Worm (Caenorhabditis elegans) whole organism, midembryonic: ENCODE measurements around the gene asb-1.

Experiments
- flt-1 ChIP-seq: fragments of 200-800 bp; sonication (Bioruptor generic); IDR thresholded peaks from 2 replicates; pipeline ENCODE4 v1.3.6; 2022; ENCODE audit warnings: missing genetic modification characterization, missing compliant biosample characterization
- klf-2 ChIP-seq: fragments of 200-800 bp; sonication (Bioruptor generic); conservative IDR thresholded peaks from 2 replicates; pipeline ENCODE4 v1.3.6; 2022; ENCODE audit warnings: missing genetic modification reagents, missing genetic modification characterization, missing compliant biosample characterization

DNA sequence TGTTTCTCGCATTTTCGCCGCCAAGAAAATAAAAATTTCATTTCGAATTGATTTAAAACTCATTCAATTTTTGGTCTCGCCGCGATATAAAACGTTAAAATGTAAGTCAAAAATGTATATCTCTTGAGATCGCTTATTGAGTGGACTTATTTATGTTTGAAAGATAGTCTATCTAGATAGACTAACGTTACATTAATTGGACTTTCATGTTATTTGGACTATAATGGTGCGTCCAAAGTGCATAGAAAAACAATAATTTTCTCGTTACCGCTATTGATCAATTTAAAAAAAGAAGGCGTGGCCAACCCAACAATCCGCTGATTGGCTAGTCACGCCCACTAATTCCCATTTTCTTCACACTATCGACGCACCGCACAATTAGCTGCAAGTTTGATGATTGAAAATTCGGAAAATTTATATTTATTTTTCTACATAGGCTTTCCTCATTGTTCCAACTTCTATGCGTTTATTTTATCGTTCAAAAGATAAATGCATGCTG, 11.5 kb downstream of the asb-1 start, which contains the start of gene F35G12.5:
- TF ChIP-seq klf-2 (no peak), flt-1 (GFP tag; lab: Robert Waterston, UW) (no peak)
